Worm (Caenorhabditis elegans): ENCODE data around the gene cyp-35A2.

DNA sequence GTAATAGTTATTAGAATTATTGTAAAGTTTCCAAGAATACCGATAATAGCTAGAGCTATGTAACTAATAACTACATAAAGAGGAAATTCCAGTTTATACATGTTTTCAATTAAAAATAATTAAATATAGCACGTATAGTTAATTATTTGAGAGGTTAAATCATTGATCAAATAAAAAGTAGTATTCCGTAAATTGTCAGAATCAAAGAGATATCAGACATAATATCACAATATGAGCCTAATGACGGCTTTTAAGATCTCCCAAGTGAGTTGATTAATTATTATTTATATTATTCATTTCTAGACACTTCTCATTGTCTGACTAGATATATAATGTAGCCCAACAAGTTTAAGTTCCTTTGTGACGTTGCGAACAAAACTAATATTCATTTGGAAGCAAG, 15.4 kb upstream of the cyp-35A2 start, which contains the start of gene srsx-24:
- no peak for TF ChIP-seq scrt-1 (GFP tag; IDR thresholded peaks at IDR 0.05)
- TF ChIP-seq ama-1 (optimal IDR thresholded peaks at IDR 0.05) = no peak
- no peak for TF ChIP-seq flt-1 (GFP tag; IDR thresholded peaks at IDR 0.05)
- no peak for TF ChIP-seq B0310.2 (tag; optimal IDR thresholded peaks at IDR 0.05)
- no peak for TF ChIP-seq ceh-36 (tag; optimal IDR thresholded peaks at IDR 0.05)
- no peak for TF ChIP-seq pes-1 (GFP tag; IDR thresholded peaks at IDR 0.05)
- no peak for TF ChIP-seq aly-1 (tag; optimal IDR thresholded peaks at IDR 0.05)
- TF ChIP-seq hmbx-1 (tag; optimal IDR thresholded peaks at IDR 0.05) = no peak
- no peak for TF ChIP-seq hmg-4 (GFP tag; optimal IDR thresholded peaks at IDR 0.05)
- no peak for TF ChIP-seq tbx-11 (GFP tag; IDR thresholded peaks at IDR 0.05)
- TF ChIP-seq tra-4 (tag; optimal IDR thresholded peaks at IDR 0.05) = no peak
